Worm (Caenorhabditis elegans): ENCODE results near the gene ZK622.1.

- TF ChIP-seq hlh-8 (tag; optimal IDR thresholded peaks at IDR 0.05), result no peak
- no peak for TF ChIP-seq pqm-1 (tag; optimal IDR thresholded peaks at IDR 0.05)
- no peak for TF ChIP-seq ttx-3 (tag; optimal IDR thresholded peaks at IDR 0.05)
- TF ChIP-seq rnt-1 (tag; optimal IDR thresholded peaks at IDR 0.05), result no peak
- no peak for TF ChIP-seq sox-4 (tag; optimal IDR thresholded peaks at IDR 0.05)
- TF ChIP-seq dve-1 (tag; optimal IDR thresholded peaks at IDR 0.05), result no peak
- TF ChIP-seq pha-4 (tag; optimal IDR thresholded peaks at IDR 0.05), result no peak
- TF ChIP-seq nhr-11 (tag; optimal IDR thresholded peaks at IDR 0.05), result no peak
- no peak for TF ChIP-seq hlh-15 (tag; optimal IDR thresholded peaks at IDR 0.05)
- TF ChIP-seq mec-3 (tag; optimal IDR thresholded peaks at IDR 0.05; ENCODE audit: borderline replicate concordance), result no peak
- no peak for TF ChIP-seq ets-4 (tag; optimal IDR thresholded peaks at IDR 0.05)
Observed at ce11 chrII:5306197-5306596, 12.6 kb downstream of the ZK622.1 start.

All from whole organism, late embryonic.